Worm (Caenorhabditis elegans): Measurements from ENCODE around the gene alh-1.

- TF ChIP-seq skn-1 (tag; optimal IDR thresholded peaks at IDR 0.05) (no peak), mdl-1 (tag; optimal IDR thresholded peaks at IDR 0.05) (no peak), lin-39 (tag; optimal IDR thresholded peaks at IDR 0.05) (no peak), nfya-1 (tag; optimal IDR thresholded peaks at IDR 0.05; ENCODE audit: insufficient read depth) (no peak), elt-2 (tag; optimal IDR thresholded peaks at IDR 0.05) (no peak), nhr-12 (tag; optimal IDR thresholded peaks at IDR 0.05) (no peak), nhr-67 (tag; optimal IDR thresholded peaks at IDR 0.05) (no peak), fos-1 (tag; optimal IDR thresholded peaks at IDR 0.05) (no peak), unc-62 (GFP tag; optimal IDR thresholded peaks at IDR 0.05) (no peak), elt-1 (tag; optimal IDR thresholded peaks at IDR 0.05) (no peak), pqm-1 (tag; optimal IDR thresholded peaks at IDR 0.05) (no peak), elt-3 (tag; optimal IDR thresholded peaks at IDR 0.05) (no peak), jun-1 (tag; optimal IDR thresholded peaks at IDR 0.05) (no peak)
Observed at ce11 chrIII:5089489-5089888, 11.9 kb downstream of the alh-1 start.

Measured in whole organism, L3 larva.